Fruit fly (Drosophila melanogaster) whole organism, wandering third instar larva: Measurements from ENCODE around the gene Ythdc1.

Experiments used
- CG9705 ChIP-seq: fragments of 200-800 bp; sonication (Bioruptor generic); optimal IDR thresholded peaks from 2 replicates; lab custom pipeline; 2018; ENCODE audit warnings: missing biosample characterization, mild to moderate bottlenecking, missing genetic modification characterization
- GATAd ChIP-seq: sonication (Bioruptor generic); optimal IDR thresholded peaks from 2 replicates; lab custom pipeline; 2016; ENCODE audit warnings: missing biosample characterization, missing genetic modification characterization
- HLH106 ChIP-seq: fragments of 200-800 bp; optimal IDR thresholded peaks from 3 replicates; lab custom pipeline; 2019; ENCODE audit warnings: missing biosample characterization, mild to moderate bottlenecking, missing genetic modification characterization, moderate library complexity
- Hnf4 ChIP-seq: fragments of 200-800 bp; sonication (Bioruptor generic); optimal IDR thresholded peaks from 2 replicates; lab custom pipeline; 2016; ENCODE audit warnings: missing biosample characterization, mild to moderate bottlenecking, missing genetic modification characterization
- Hr83 ChIP-seq: fragments of 200-300 bp; sonication (Bioruptor generic); optimal IDR thresholded peaks from 2 replicates; lab custom pipeline; 2016; ENCODE audit warnings: missing biosample characterization, mild to moderate bottlenecking, missing genetic modification characterization, moderate library complexity; ENCODE audit not compliant: poor library complexity, severe bottlenecking
- OdsH ChIP-seq: fragments of 200-800 bp; sonication (Bioruptor generic); optimal IDR thresholded peaks from 2 replicates; lab custom pipeline; 2016; ENCODE audit warnings: missing biosample characterization, mild to moderate bottlenecking, missing genetic modification characterization
- br ChIP-seq: fragments of 200-800 bp; sonication (Bioruptor generic); optimal IDR thresholded peaks from 2 replicates; lab custom pipeline; 2016; ENCODE audit warnings: missing biosample characterization, missing genetic modification characterization
- brk ChIP-seq: fragments of 200-800 bp; sonication (Bioruptor generic); optimal IDR thresholded peaks from 2 replicates; lab custom pipeline; 2016; ENCODE audit warnings: missing biosample characterization, mild to moderate bottlenecking, missing genetic modification characterization
- ey ChIP-seq: fragments of 200-800 bp; sonication (Bioruptor generic); optimal IDR thresholded peaks from 2 replicates; lab custom pipeline; 2016; ENCODE audit warnings: missing biosample characterization, missing genetic modification characterization
- fru ChIP-seq: fragments of 200-800 bp; sonication (Bioruptor generic); optimal IDR thresholded peaks from 3 replicates; lab custom pipeline; 2016; ENCODE audit warnings: missing biosample characterization, mild to moderate bottlenecking, missing genetic modification characterization
- jim ChIP-seq: fragments of 175-275, 200-325 bp; sonication (Bioruptor generic); optimal IDR thresholded peaks from 2 replicates; lab custom pipeline; 2016; ENCODE audit warnings: missing biosample characterization, mild to moderate bottlenecking, missing genetic modification characterization
- pan ChIP-seq: fragments of >200 bp; optimal IDR thresholded peaks from 2 replicates; lab custom pipeline; 2017
- psq ChIP-seq: fragments of 200-800 bp; sonication (Bioruptor generic); optimal IDR thresholded peaks from 3 replicates; lab custom pipeline; 2017; ENCODE audit warnings: missing biosample characterization, mild to moderate bottlenecking, missing genetic modification characterization, moderate library complexity
- woc ChIP-seq: sonication (Bioruptor generic); optimal IDR thresholded peaks from 2 replicates; lab custom pipeline; 2016; ENCODE audit warnings: missing biosample characterization, mild to moderate bottlenecking, missing genetic modification characterization

dm6 chr3L:3418207-3419086, 44.5 kb upstream of the Ythdc1 start:
- TF ChIP-seq woc (peak; percentile 69), GATAd (peak; percentile 28), OdsH (GFP tag; lab: Kevin White, UChicago) (peak; percentile 57), br (peak; percentile 77), jim (GFP tag; lab: Kevin White, UChicago) (no peak), Hnf4 (GFP tag; lab: Kevin White, UChicago) (peak; percentile 60), pan (lab: Kevin White, UChicago) (no peak), HLH106 (tag; lab: Kevin White, UChicago) (peak; percentile 72), ey (peak; percentile 70), Hr83 (no peak), fru (peak; percentile 68), psq (GFP tag; lab: Kevin White, UChicago) (peak; percentile 71), CG9705 (GFP tag; lab: Kevin White, UChicago) (peak; percentile 81), brk (GFP tag; lab: Kevin White, UChicago) (no peak)
